Fruit fly (Drosophila melanogaster): ENCODE results near the gene CG6621.

DNA sequence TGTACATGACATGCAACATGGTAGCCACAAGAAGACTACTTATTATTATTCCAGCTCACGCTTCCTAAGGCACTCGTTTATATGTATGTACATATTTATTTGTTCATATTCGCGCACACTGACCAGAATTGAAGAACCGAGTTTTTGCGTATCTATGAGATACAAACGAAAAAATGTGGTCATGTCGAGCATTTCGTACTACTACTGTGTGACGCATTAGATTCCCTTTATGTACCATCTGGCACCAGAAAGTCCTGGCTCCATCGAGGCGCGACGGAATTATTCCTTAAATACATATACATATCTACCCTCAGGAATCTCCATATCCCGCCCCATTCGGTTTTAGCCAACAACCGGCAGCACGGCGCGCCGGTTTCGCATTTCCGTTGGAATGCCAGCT lies 42.7 kb downstream of the CG6621 start:
- TF ChIP-seq D1 (tag; optimal IDR thresholded peaks at IDR 0.05) = no peak
- no peak for TF ChIP-seq EcR (GFP tag; optimal IDR thresholded peaks at IDR 0.05)
- TF ChIP-seq CG10348 (GFP tag; IDR thresholded peaks at IDR 0.05) = no peak
- TF ChIP-seq CG9948 (tag; optimal IDR thresholded peaks at IDR 0.05) = no peak
- no peak for TF ChIP-seq CG13204 (GFP tag; optimal IDR thresholded peaks at IDR 0.05)
- TF ChIP-seq CG32121 (GFP tag; IDR thresholded peaks at IDR 0.05) = no peak
